Fruit fly (Drosophila melanogaster): ENCODE measurements around the gene Cyt-c1.

Gene Cyt-c1

dm6 chr3L:5352684-5353322 lies 7.2 kb upstream of the Cyt-c1 start (continued):
- no peak for TF ChIP-seq dac (GFP tag; optimal IDR thresholded peaks at IDR 0.05)
- TF ChIP-seq dsx (GFP tag; optimal IDR thresholded peaks at IDR 0.05; ENCODE audit: poor library complexity, severe bottlenecking), result peak; percentile 94
- TF ChIP-seq ss (GFP tag; optimal IDR thresholded peaks at IDR 0.05), result peak; percentile 50 to 75
- TF ChIP-seq eg (GFP tag; IDR thresholded peaks at IDR 0.05), result no peak
- peak; percentile 73 for TF ChIP-seq esn (GFP tag; optimal IDR thresholded peaks at IDR 0.05)
- TF ChIP-seq CG10669 (GFP tag; optimal IDR thresholded peaks at IDR 0.05), result peak; percentile 95
- TF ChIP-seq spab (GFP tag; optimal IDR thresholded peaks at IDR 0.05), result peak; percentile 92
- TF ChIP-seq net (GFP tag; optimal IDR thresholded peaks at IDR 0.05), result peak; percentile 61
- TF ChIP-seq Hr38 (GFP tag; optimal IDR thresholded peaks at IDR 0.05), result no peak
- peak; percentile 78 for TF ChIP-seq acj6 (GFP tag; optimal IDR thresholded peaks at IDR 0.05)
- peak; percentile 60 for TF ChIP-seq Smox (GFP tag; optimal IDR thresholded peaks at IDR 0.05)

dm6 chr3L:5353484-5354056 lies 6.4 kb upstream of the Cyt-c1 start:
- TF ChIP-seq CG8319 (GFP tag; optimal IDR thresholded peaks at IDR 0.05), result no peak
- TF ChIP-seq net (GFP tag; optimal IDR thresholded peaks at IDR 0.05), result no peak
- no peak for TF ChIP-seq CG11762 (GFP tag; optimal IDR thresholded peaks at IDR 0.05; ENCODE audit: insufficient read depth)
- TF ChIP-seq svp (GFP tag), result peak; percentile 92
- TF ChIP-seq Blimp-1 (GFP tag; optimal IDR thresholded peaks at IDR 0.05), result no peak
- TF ChIP-seq Eip78C (GFP tag), result no peak
- peak; percentile 85 for TF ChIP-seq vri (GFP tag; optimal IDR thresholded peaks at IDR 0.05)
- TF ChIP-seq Hr4 (GFP tag; optimal IDR thresholded peaks at IDR 0.05), result no peak
- TF ChIP-seq fkh (GFP tag; optimal IDR thresholded peaks at IDR 0.05), result peak; percentile 55
- TF ChIP-seq ss (GFP tag; optimal IDR thresholded peaks at IDR 0.05), result peak in 1 of 2 experiments; percentile 54

- TF ChIP-seq CG31627 (GFP tag; optimal IDR thresholded peaks at IDR 0.05) (no peak), CG6276 (GFP tag; optimal IDR thresholded peaks at IDR 0.05) (no peak), CG11294 (GFP tag; IDR thresholded peaks at IDR 0.05) (no peak), ss (GFP tag; optimal IDR thresholded peaks at IDR 0.05) (no peak), CG11902 (GFP tag; optimal IDR thresholded peaks at IDR 0.05) (no peak)
Measured at dm6 chr3L:5354472-5354871, 5.5 kb upstream of the Cyt-c1 start.

DNA sequence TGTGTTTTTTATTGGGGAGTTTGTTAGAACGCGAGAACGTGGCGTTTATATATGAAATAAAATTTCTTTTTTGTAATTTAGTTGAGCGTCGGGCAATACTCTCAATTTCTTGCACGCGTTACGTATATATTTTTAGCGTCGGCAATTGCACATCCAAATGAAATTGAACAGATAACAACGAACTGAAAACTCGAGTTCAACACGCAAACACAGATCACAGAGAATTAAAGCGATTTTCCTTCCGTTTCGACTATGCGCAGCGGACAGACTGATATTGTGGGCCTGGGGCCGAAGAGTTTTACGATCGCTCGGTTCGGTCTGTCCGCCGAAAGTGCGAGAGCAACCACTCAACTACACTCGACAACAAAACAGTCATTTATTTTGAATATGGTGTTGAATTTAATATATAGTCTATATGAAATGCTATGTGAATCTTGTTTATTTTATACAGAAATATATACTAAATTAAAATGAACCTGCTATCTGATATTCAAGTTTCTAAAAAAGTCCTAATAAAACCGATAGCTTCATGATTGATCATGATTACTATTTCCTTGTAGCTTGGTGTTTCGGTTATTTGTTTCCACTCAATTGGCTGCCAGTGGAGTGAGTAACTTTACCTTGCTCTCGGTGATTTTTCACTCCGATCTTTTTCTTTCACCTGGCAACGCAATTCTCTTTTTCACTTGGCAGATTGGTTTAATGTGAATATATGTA lies 4.8 kb upstream of the Cyt-c1 start, which contains the start of gene CG46456:
TSS of gene CG46456 (minus strand) at position 273 of the 717 bp plus-strand sequence.
- TF ChIP-seq dac (GFP tag; optimal IDR thresholded peaks at IDR 0.05), result peak; percentile 65
- TF ChIP-seq CG6854 (GFP tag; optimal IDR thresholded peaks at IDR 0.05), result peak; percentile 86
- peak; percentile 93 for TF ChIP-seq CG11762 (GFP tag; optimal IDR thresholded peaks at IDR 0.05; ENCODE audit: insufficient read depth)
- peak; percentile 93 for TF ChIP-seq CG3032 (tag; optimal IDR thresholded peaks at IDR 0.05)
- peak; percentile 94 for TF ChIP-seq Met (GFP tag; optimal IDR thresholded peaks at IDR 0.05)
- TF ChIP-seq CG7368 (GFP tag; optimal IDR thresholded peaks at IDR 0.05), result peak; percentile 90
- TF ChIP-seq CG8119 (GFP tag; IDR thresholded peaks at IDR 0.05), result peak; percentile 97
- TF ChIP-seq Eip93F (GFP tag; optimal IDR thresholded peaks at IDR 0.05), result peak; percentile 84
- peak; percentile 76 to 83 for TF ChIP-seq salr (GFP tag; optimal IDR thresholded peaks at IDR 0.05)
- peak; percentile 85 for TF ChIP-seq fd59A (GFP tag; optimal IDR thresholded peaks at IDR 0.05)
- peak; percentile 93 for TF ChIP-seq Smox (GFP tag; optimal IDR thresholded peaks at IDR 0.05)
- TF ChIP-seq Lpt (GFP tag; optimal IDR thresholded peaks at IDR 0.05), result peak; percentile 89
- peak; percentile 92 for TF ChIP-seq CG6792 (GFP tag; optimal IDR thresholded peaks at IDR 0.05)
- TF ChIP-seq CG6276 (GFP tag; optimal IDR thresholded peaks at IDR 0.05), result peak; percentile 95
- TF ChIP-seq Hr38 (GFP tag; optimal IDR thresholded peaks at IDR 0.05), result no peak
- peak; percentile 94 for TF ChIP-seq CG8632 (GFP tag; optimal IDR thresholded peaks at IDR 0.05)
- peak; percentile 89 to 94 for TF ChIP-seq ss (GFP tag; optimal IDR thresholded peaks at IDR 0.05)
- TF ChIP-seq CG34406 (GFP tag; optimal IDR thresholded peaks at IDR 0.05), result peak; percentile 96
- peak; percentile 66 for TF ChIP-seq CG11902 (GFP tag; optimal IDR thresholded peaks at IDR 0.05)
- TF ChIP-seq vri (GFP tag; optimal IDR thresholded peaks at IDR 0.05), result peak; percentile 93
- TF ChIP-seq Sox102F (GFP tag; optimal IDR thresholded peaks at IDR 0.05), result peak; percentile 89
- peak; percentile 93 for TF ChIP-seq Gug (GFP tag; IDR thresholded peaks at IDR 0.05)
- TF ChIP-seq Sox15 (GFP tag; optimal IDR thresholded peaks at IDR 0.05), result peak; percentile 80
- TF ChIP-seq OdsH (GFP tag; optimal IDR thresholded peaks at IDR 0.05), result peak; percentile 94
- TF ChIP-seq dsx (GFP tag; optimal IDR thresholded peaks at IDR 0.05; ENCODE audit: poor library complexity, severe bottlenecking), result peak; percentile 96
- peak; percentile 93 for TF ChIP-seq CG16779 (tag; optimal IDR thresholded peaks at IDR 0.05)
- peak; percentile 90 for TF ChIP-seq fd85E (GFP tag; optimal IDR thresholded peaks at IDR 0.05)
- peak; percentile 89 for TF ChIP-seq CG8319 (GFP tag; optimal IDR thresholded peaks at IDR 0.05)
